Worm (Caenorhabditis elegans) whole organism, L2 larva: ENCODE data around the gene dyf-2.
A peak's percentile ranks its signal among the peaks of the same experiment; 100 is the strongest.

Source experiments
- F13H6.1 ChIP-seq: sonication (generic microtip); optimal IDR thresholded peaks from 2 replicates; lab custom pipeline; 2016; ENCODE audit warnings: missing genetic modification characterization, missing compliant biosample characterization
- R02D3.7 ChIP-seq: fragments of 150-350 bp; optimal IDR thresholded peaks from 2 replicates; lab custom pipeline; 2014; ENCODE audit warnings: missing biosample characterization, missing genetic modification characterization
- Y55F3AM.14 ChIP-seq: fragments of 200-800 bp; sonication (Bioruptor generic); optimal IDR thresholded peaks from 2 replicates; lab custom pipeline; 2018; ENCODE audit warnings: mild to moderate bottlenecking, missing genetic modification characterization, missing compliant biosample characterization
- ZK546.5 ChIP-seq: sonication (generic microtip); optimal IDR thresholded peaks from 2 replicates; lab custom pipeline; 2017; ENCODE audit warnings: missing biosample characterization, missing genetic modification characterization
- alr-1 ChIP-seq: fragments of 150-350 bp; optimal IDR thresholded peaks from 2 replicates; lab custom pipeline; 2014; ENCODE audit warnings: missing biosample characterization, missing genetic modification characterization
- aly-2 ChIP-seq: fragments of 150-350 bp; optimal IDR thresholded peaks from 2 replicates; lab custom pipeline; 2014; ENCODE audit warnings: missing biosample characterization, missing genetic modification characterization
- ceh-16 ChIP-seq: fragments of 150-350 bp; optimal IDR thresholded peaks from 2 replicates; lab custom pipeline; 2014; ENCODE audit warnings: missing biosample characterization, missing genetic modification characterization
- crh-2 ChIP-seq: sonication (generic microtip); optimal IDR thresholded peaks from 2 replicates; lab custom pipeline; 2017; ENCODE audit warnings: missing biosample characterization, missing genetic modification characterization
- dmd-4 ChIP-seq: sonication (generic microtip); optimal IDR thresholded peaks from 2 replicates; lab custom pipeline; 2017; ENCODE audit warnings: missing biosample characterization, missing genetic modification characterization
- egl-27 ChIP-seq: sonication (generic microtip); optimal IDR thresholded peaks from 3 replicates; lab custom pipeline; 2017; ENCODE audit warnings: missing biosample characterization, missing genetic modification reagents, missing genetic modification characterization
- elt-1 ChIP-seq: fragments of 150-350 bp; optimal IDR thresholded peaks from 2 replicates; lab custom pipeline; 2014; ENCODE audit warnings: missing biosample characterization, missing genetic modification characterization
- fos-1 ChIP-seq: fragments of 150-350 bp; optimal IDR thresholded peaks from 2 replicates; lab custom pipeline; 2014; ENCODE audit warnings: missing biosample characterization, missing genetic modification characterization
- gmeb-1 ChIP-seq: fragments of 150-350 bp; optimal IDR thresholded peaks from 2 replicates; lab custom pipeline; 2014; ENCODE audit warnings: missing biosample characterization, missing genetic modification characterization
- lin-11 ChIP-seq: fragments of 150-350 bp; sonication (generic microtip); optimal IDR thresholded peaks from 2 replicates; lab custom pipeline; 2014; ENCODE audit warnings: missing biosample characterization, missing genetic modification characterization, inconsistent platforms, mixed read lengths
- lin-13 ChIP-seq: fragments of 150-350 bp; optimal IDR thresholded peaks from 2 replicates; lab custom pipeline; 2014; ENCODE audit warnings: missing biosample characterization, missing genetic modification reagents, missing genetic modification characterization
- lin-39 ChIP-seq: fragments of 150-350 bp; optimal IDR thresholded peaks from 2 replicates; lab custom pipeline; 2014; ENCODE audit warnings: missing biosample characterization, missing genetic modification reagents, missing genetic modification characterization
- mab-5 ChIP-seq: fragments of 150-350 bp; optimal IDR thresholded peaks from 2 replicates; lab custom pipeline; 2014; ENCODE audit warnings: missing biosample characterization, missing genetic modification characterization
- mbf-1 ChIP-seq: sonication (generic microtip); optimal IDR thresholded peaks from 2 replicates; lab custom pipeline; 2017; ENCODE audit warnings: missing biosample characterization, missing genetic modification characterization
- mdl-1 ChIP-seq, 2 experiments: fragments of 150-350 bp in 1 of 2; sonication (generic microtip) in 1 of 2; optimal IDR thresholded peaks; 2 replicates each; lab custom pipeline; 2017; ENCODE audit warnings: missing biosample characterization in 2 of 2, missing genetic modification characterization in 2 of 2
- nhr-10 ChIP-seq: sonication (generic microtip); optimal IDR thresholded peaks from 2 replicates; lab custom pipeline; 2017; ENCODE audit warnings: missing biosample characterization, missing genetic modification characterization
- nhr-12 ChIP-seq: fragments of 150-350 bp; optimal IDR thresholded peaks from 2 replicates; lab custom pipeline; 2014; ENCODE audit warnings: missing biosample characterization, missing genetic modification characterization
- nhr-129 ChIP-seq: fragments of 150-350 bp; optimal IDR thresholded peaks from 2 replicates; lab custom pipeline; 2014; ENCODE audit warnings: missing biosample characterization, missing genetic modification characterization
- nhr-21 ChIP-seq: fragments of 150-350 bp; optimal IDR thresholded peaks from 2 replicates; lab custom pipeline; 2014; ENCODE audit warnings: missing biosample characterization, missing genetic modification characterization
- nhr-25 ChIP-seq: fragments of 150-350 bp; sonication (generic microtip); optimal IDR thresholded peaks from 3 replicates; lab custom pipeline; 2014; ENCODE audit warnings: missing biosample characterization, missing genetic modification characterization
- nhr-6 ChIP-seq: fragments of 150-350 bp; optimal IDR thresholded peaks from 2 replicates; lab custom pipeline; 2014; ENCODE audit warnings: missing biosample characterization, missing genetic modification characterization
- nhr-77 ChIP-seq: fragments of 150-350 bp; optimal IDR thresholded peaks from 2 replicates; lab custom pipeline; 2014; ENCODE audit warnings: missing biosample characterization, missing genetic modification characterization
- peb-1 ChIP-seq: fragments of 150-350 bp; optimal IDR thresholded peaks from 2 replicates; lab custom pipeline; 2014; ENCODE audit warnings: missing biosample characterization, missing genetic modification characterization
- sem-4 ChIP-seq: fragments of 150-350 bp; optimal IDR thresholded peaks from 2 replicates; lab custom pipeline; 2014; ENCODE audit warnings: missing biosample characterization, missing genetic modification reagents, missing genetic modification characterization
- skn-1 ChIP-seq: sonication (generic microtip); optimal IDR thresholded peaks from 2 replicates; lab custom pipeline; 2017; ENCODE audit warnings: missing biosample characterization, missing genetic modification characterization
- sma-9 ChIP-seq, 2 experiments: fragments of 150-350 bp in 1 of 2; sonication (generic microtip) in 1 of 2; optimal IDR thresholded peaks; 2 replicates each; lab custom pipeline; 2014 to 2016; ENCODE audit warnings: missing genetic modification characterization in 2 of 2, mild to moderate bottlenecking in 1 of 2, missing biosample characterization in 1 of 2, missing compliant biosample characterization in 1 of 2, missing genetic modification reagents in 1 of 2, moderate library complexity in 1 of 2
- snpc-4 ChIP-seq: fragments of 150-350 bp; optimal IDR thresholded peaks from 2 replicates; lab custom pipeline; 2014; ENCODE audit warnings: missing biosample characterization, missing genetic modification characterization
- unc-39 ChIP-seq: fragments of 150-350 bp; optimal IDR thresholded peaks from 2 replicates; lab custom pipeline; 2014; ENCODE audit warnings: missing biosample characterization, missing genetic modification characterization
- unc-55 ChIP-seq: fragments of 150-350 bp; sonication (generic microtip); optimal IDR thresholded peaks from 3 replicates; lab custom pipeline; 2014; ENCODE audit warnings: missing biosample characterization, missing genetic modification reagents, missing genetic modification characterization
- unc-62 ChIP-seq: fragments of 150-350 bp; optimal IDR thresholded peaks from 2 replicates; lab custom pipeline; 2014; ENCODE audit warnings: missing biosample characterization, missing genetic modification reagents, missing genetic modification characterization
- zag-1 ChIP-seq: fragments of 150-350 bp; optimal IDR thresholded peaks from 2 replicates; lab custom pipeline; 2014; ENCODE audit warnings: missing biosample characterization, missing genetic modification characterization
- ztf-1 ChIP-seq: fragments of 200-800 bp; sonication (Bioruptor generic); conservative IDR thresholded peaks from 2 replicates; pipeline ENCODE4 v1.3.6; 2022; ENCODE audit warnings: missing genetic modification characterization, missing compliant biosample characterization
- ztf-11 ChIP-seq: sonication (generic microtip); optimal IDR thresholded peaks from 2 replicates; lab custom pipeline; 2017; ENCODE audit warnings: missing biosample characterization, missing genetic modification characterization

dyf-2 gene

ce11 chrIII:13686309-13686708 is at the start of gene dyf-2:
Gene dyf-2 (minus strand): TSS chrIII:13686445.
- TF ChIP-seq zag-1 (tag; lab: Kevin White, UChicago), result no peak
- TF ChIP-seq dmd-4 (tag; lab: Kevin White, UChicago), result no peak
- TF ChIP-seq mab-5, result no peak
- no peak for TF ChIP-seq nhr-10 (tag; lab: Kevin White, UChicago)
- no peak for TF ChIP-seq nhr-21 (tag; lab: Kevin White, UChicago)
- TF ChIP-seq ztf-1 (GFP tag; lab: Robert Waterston, UW), result no peak
- no peak for TF ChIP-seq R02D3.7 (tag; lab: Kevin White, UChicago)
- no peak for TF ChIP-seq nhr-25 (tag; lab: Kevin White, UChicago)
- no peak for TF ChIP-seq fos-1 (tag; lab: Kevin White, UChicago)
- TF ChIP-seq aly-2, result no peak
- TF ChIP-seq unc-62 (GFP tag; lab: Kevin White, UChicago), result no peak
- no peak for TF ChIP-seq ztf-11
- TF ChIP-seq nhr-129 (tag; lab: Kevin White, UChicago), result no peak
- TF ChIP-seq elt-1 (tag; lab: Kevin White, UChicago), result no peak
- TF ChIP-seq mdl-1 (tag; optimal IDR thresholded peaks at IDR 0.05; lab: Kevin White, UChicago), result no peak

- TF ChIP-seq nhr-25 (tag; lab: Kevin White, UChicago) (no peak), nhr-10 (tag; lab: Kevin White, UChicago) (no peak), Y55F3AM.14 (GFP tag; lab: Kevin White, UChicago) (no peak), dmd-4 (tag; lab: Kevin White, UChicago) (no peak), R02D3.7 (tag; lab: Kevin White, UChicago) (no peak), unc-39 (tag; lab: Kevin White, UChicago) (no peak), ztf-1 (GFP tag; lab: Robert Waterston, UW) (no peak), lin-11 (tag; lab: Kevin White, UChicago) (no peak), sem-4 (tag; lab: Kevin White, UChicago) (no peak), lin-39 (tag; lab: Kevin White, UChicago) (no peak), alr-1 (tag; lab: Kevin White, UChicago) (no peak), peb-1 (tag; lab: Kevin White, UChicago) (no peak), sma-9 (GFP tag; optimal IDR thresholded peaks at IDR 0.05; lab: Kevin White, UChicago) (no peak), sma-9 (tag; optimal IDR thresholded peaks at IDR 0.05; lab: Kevin White, UChicago) (no peak), nhr-12 (tag; lab: Kevin White, UChicago) (no peak), snpc-4 (tag; lab: Kevin White, UChicago) (no peak)
Observed at ce11 chrIII:13735008-13735407, 48.8 kb upstream of the dyf-2 start, which contains the start of gene W06F12.3. Gene W06F12.3 (plus strand): TSS chrIII:13735030.

ce11 chrIII:13733833-13734232 is 47.6 kb upstream of the dyf-2 start:
- TF ChIP-seq sma-9 (GFP tag; optimal IDR thresholded peaks at IDR 0.05; lab: Kevin White, UChicago), result peak; percentile 19
- TF ChIP-seq sma-9 (tag; optimal IDR thresholded peaks at IDR 0.05; lab: Kevin White, UChicago), result no peak
- peak; percentile 80 for TF ChIP-seq crh-2 (tag; lab: Kevin White, UChicago)
- no peak for TF ChIP-seq ZK546.5
- TF ChIP-seq F13H6.1 (tag; lab: Kevin White, UChicago), result peak; percentile 42
- peak; percentile 98 for TF ChIP-seq fos-1 (tag; lab: Kevin White, UChicago)
- no peak for TF ChIP-seq Y55F3AM.14 (GFP tag; lab: Kevin White, UChicago)
- TF ChIP-seq nhr-21 (tag; lab: Kevin White, UChicago), result no peak

ce11 chrIII:13732665-13733064 is 46.4 kb upstream of the dyf-2 start:
- TF ChIP-seq lin-13 (no peak), fos-1 (tag; lab: Kevin White, UChicago) (peak; percentile 77)

ce11 chrIII:13731589-13731988 is 45.3 kb upstream of the dyf-2 start, which contains the start of gene W06F12.2:
Gene W06F12.2 (minus strand): TSS chrIII:13731689.
- TF ChIP-seq nhr-21 (tag; lab: Kevin White, UChicago) (no peak), nhr-6 (tag; lab: Kevin White, UChicago) (no peak), mab-5 (no peak), ztf-1 (GFP tag; lab: Robert Waterston, UW) (no peak)

- TF ChIP-seq aly-2, result no peak
- no peak for TF ChIP-seq lin-13
- TF ChIP-seq unc-39 (tag; lab: Kevin White, UChicago), result no peak
- TF ChIP-seq nhr-21 (tag; lab: Kevin White, UChicago), result no peak
- TF ChIP-seq nhr-12 (tag; lab: Kevin White, UChicago), result no peak
- TF ChIP-seq snpc-4 (tag; lab: Kevin White, UChicago), result no peak
- no peak for TF ChIP-seq nhr-77 (tag; lab: Kevin White, UChicago)
- no peak for TF ChIP-seq F13H6.1 (tag; lab: Kevin White, UChicago)
- no peak for TF ChIP-seq ztf-1 (GFP tag; lab: Robert Waterston, UW)
- TF ChIP-seq elt-1 (tag; lab: Kevin White, UChicago), result no peak
- TF ChIP-seq gmeb-1, result no peak
- no peak for TF ChIP-seq egl-27 (tag; lab: Kevin White, UChicago)
- TF ChIP-seq mbf-1 (tag; lab: Kevin White, UChicago), result no peak
- no peak for TF ChIP-seq ceh-16 (tag; lab: Kevin White, UChicago)
- no peak for TF ChIP-seq skn-1 (tag; lab: Kevin White, UChicago)
- TF ChIP-seq fos-1 (tag; lab: Kevin White, UChicago), result no peak
- TF ChIP-seq unc-55 (GFP tag; lab: Kevin White, UChicago), result no peak
Observed at ce11 chrIII:13729760-13730159, 43.5 kb upstream of the dyf-2 start.
